Worm (Caenorhabditis elegans): ENCODE results near the gene C13F10.8.

C13F10.8 gene

DNA sequence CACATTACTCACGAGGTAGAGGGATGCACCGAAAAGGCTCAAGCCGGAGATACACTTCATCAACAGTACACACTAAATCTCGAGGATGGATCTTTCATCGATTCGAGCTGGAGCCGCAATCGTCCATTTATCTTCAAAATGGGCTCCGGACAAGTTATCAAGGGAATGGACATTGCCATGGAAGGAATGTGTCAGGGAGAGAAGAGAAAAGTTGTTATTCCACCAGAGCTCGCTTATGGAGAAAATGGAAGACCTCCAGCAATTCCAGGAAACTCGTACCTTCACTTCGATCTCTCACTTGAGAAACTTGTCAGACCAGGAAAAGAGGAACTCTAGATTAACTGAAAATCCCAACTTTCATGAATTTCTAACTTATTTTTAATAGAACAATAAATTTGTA lies 5.1 kb upstream of the C13F10.8 start:
- TF ChIP-seq W03F9.2 (tag; optimal IDR thresholded peaks at IDR 0.05), result no peak
- no peak for TF ChIP-seq dao-5 (tag; optimal IDR thresholded peaks at IDR 0.05)
- no peak for TF ChIP-seq him-1 (tag; optimal IDR thresholded peaks at IDR 0.05)

DNA sequence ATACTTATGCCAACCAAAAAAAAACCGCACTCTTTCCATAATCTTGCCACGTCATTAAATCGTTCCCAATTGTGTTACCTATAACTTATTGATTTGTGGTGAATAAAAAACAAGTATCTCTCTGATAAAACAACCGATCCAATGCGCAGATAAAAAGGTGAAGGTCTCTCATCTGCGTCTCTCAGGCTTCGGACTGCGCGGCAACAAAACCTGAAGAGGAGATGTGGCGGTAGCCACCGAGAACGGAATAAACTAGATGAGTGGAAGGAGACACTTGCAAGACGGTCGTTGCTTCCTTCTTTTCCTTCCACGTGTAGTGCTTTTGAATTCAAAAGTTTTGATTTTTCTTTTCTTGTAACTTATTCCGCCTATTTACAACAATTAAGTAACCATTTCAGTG lies 4.1 kb upstream of the C13F10.8 start, which contains the start of gene fkb-3:
Gene fkb-3 (plus strand): TSS at position 277 of the 400 bp plus-strand sequence.
- TF ChIP-seq W03F9.2 (tag; optimal IDR thresholded peaks at IDR 0.05) (no peak), dao-5 (tag; optimal IDR thresholded peaks at IDR 0.05) (no peak), him-1 (tag; optimal IDR thresholded peaks at IDR 0.05) (no peak)

DNA sequence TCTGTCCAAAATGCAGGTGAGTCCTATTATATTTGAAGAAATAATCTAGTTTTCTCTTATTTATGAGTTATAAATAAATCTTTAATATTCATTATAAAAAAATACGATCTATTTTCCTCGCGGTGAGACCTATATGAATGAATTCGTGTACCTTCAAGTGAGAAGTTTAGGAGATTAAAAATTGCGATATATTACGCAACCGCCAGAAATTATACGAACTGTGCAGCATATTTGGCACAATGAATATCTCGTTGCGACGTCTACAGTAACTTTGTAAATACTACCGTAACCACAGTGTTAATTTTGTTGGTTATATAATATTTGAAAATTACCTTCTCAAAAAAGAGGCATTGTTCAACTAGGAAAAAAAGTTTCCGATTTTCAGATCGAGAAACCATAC lies 3.5 kb upstream of the C13F10.8 start:
- no peak for TF ChIP-seq him-1 (tag; optimal IDR thresholded peaks at IDR 0.05)

- TF ChIP-seq dao-5 (tag; optimal IDR thresholded peaks at IDR 0.05) (no peak), him-1 (tag; optimal IDR thresholded peaks at IDR 0.05) (no peak), W03F9.2 (tag; optimal IDR thresholded peaks at IDR 0.05) (no peak)
Observed at ce11 chrV:7223941-7224340, 3.1 kb upstream of the C13F10.8 start, which contains the start of gene C13F10.1. Gene C13F10.1 (plus strand): TSS chrV:7224078.

DNA sequence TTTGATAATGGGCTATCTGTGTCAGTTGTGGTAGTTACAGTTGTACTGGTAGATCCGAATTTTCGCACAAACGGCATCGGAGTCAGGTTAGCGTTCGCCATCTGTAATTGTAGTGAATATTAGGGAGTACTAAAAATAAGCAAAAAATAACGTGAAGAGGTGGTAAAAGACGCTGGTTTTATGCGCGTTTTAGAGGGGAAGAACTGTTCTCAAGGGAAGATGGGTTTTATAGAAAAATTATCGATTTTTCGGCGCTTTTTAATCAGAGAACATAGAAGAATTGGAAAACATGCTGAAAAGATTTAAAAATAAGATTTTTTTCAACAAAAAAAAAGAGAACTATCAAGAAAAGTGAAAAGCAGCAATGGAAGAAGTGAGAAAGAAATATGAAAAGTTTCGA lies 2.3 kb upstream of the C13F10.8 start, which contains the start of gene C13F10.7:
Gene C13F10.7 (minus strand): TSS at position 101 of the 400 bp plus-strand sequence.
- no peak for TF ChIP-seq him-1 (tag; optimal IDR thresholded peaks at IDR 0.05)
- TF ChIP-seq dao-5 (tag; optimal IDR thresholded peaks at IDR 0.05), result no peak

DNA sequence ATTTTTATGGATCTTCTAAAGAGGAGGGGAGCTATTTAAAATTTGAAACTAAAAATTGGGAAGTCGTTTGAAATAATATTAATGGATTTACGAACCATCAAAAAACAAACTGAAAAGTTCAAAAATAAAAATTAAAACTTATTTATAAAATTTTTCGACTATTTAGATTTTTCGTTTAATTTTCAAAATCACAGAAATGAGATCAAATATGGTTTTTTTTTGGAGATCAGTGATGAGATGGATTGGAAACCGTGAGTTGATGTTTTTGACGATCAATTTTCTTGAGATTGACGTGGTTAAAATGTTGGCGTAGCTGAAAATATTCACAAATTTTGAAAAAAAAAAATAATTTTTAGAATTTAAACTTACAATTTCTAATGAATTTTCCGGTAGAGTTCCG lies 1.8 kb downstream of the C13F10.8 start, which contains the start of gene C13F10.5:
Gene C13F10.5 (minus strand): TSS at position 101 of the 400 bp plus-strand sequence.
- TF ChIP-seq W03F9.2 (tag; optimal IDR thresholded peaks at IDR 0.05) (no peak), dao-5 (tag; optimal IDR thresholded peaks at IDR 0.05) (no peak), him-1 (tag; optimal IDR thresholded peaks at IDR 0.05) (no peak)

DNA sequence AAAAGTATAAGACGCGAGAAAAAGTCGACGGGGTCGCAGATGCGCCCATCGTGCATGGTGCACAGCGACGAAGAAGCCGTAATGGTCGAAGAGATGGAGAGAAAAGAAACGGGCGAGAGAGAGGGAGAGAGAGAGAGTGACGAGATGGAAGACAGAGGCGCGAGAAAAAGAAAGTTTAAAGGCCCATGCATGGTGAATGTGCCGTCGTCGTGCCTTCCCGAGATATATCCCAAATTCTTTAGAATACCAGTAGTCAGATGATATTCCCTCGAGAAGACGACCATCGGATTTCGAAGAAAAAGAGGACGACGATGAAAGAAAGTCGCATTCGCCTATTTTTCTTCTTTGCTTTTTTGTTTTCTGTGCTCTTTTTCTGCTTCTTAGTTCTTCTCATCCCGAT lies 4.8 kb downstream of the C13F10.8 start:
- TF ChIP-seq dao-5 (tag; optimal IDR thresholded peaks at IDR 0.05), result no peak
- TF ChIP-seq him-1 (tag; optimal IDR thresholded peaks at IDR 0.05), result peak; percentile 24
- TF ChIP-seq W03F9.2 (tag; optimal IDR thresholded peaks at IDR 0.05), result no peak

- TF ChIP-seq dao-5 (tag; optimal IDR thresholded peaks at IDR 0.05), result no peak
- TF ChIP-seq W03F9.2 (tag; optimal IDR thresholded peaks at IDR 0.05), result no peak
- TF ChIP-seq him-1 (tag; optimal IDR thresholded peaks at IDR 0.05), result no peak
Observed at ce11 chrV:7214802-7215201, 6.0 kb downstream of the C13F10.8 start, which contains the start of gene soap-1. Gene soap-1 (minus strand): TSS chrV:7214902.

- TF ChIP-seq him-1 (tag; optimal IDR thresholded peaks at IDR 0.05) (no peak), dao-5 (tag; optimal IDR thresholded peaks at IDR 0.05) (no peak), W03F9.2 (tag; optimal IDR thresholded peaks at IDR 0.05) (no peak)
Observed at ce11 chrV:7209001-7209400, 11.8 kb downstream of the C13F10.8 start.

ce11 chrV:7201353-7201752 lies 19.5 kb downstream of the C13F10.8 start:
- TF ChIP-seq him-1 (tag; optimal IDR thresholded peaks at IDR 0.05), result no peak
- no peak for TF ChIP-seq W03F9.2 (tag; optimal IDR thresholded peaks at IDR 0.05)
- TF ChIP-seq dao-5 (tag; optimal IDR thresholded peaks at IDR 0.05), result no peak

ce11 chrV:7199932-7200331 lies 20.9 kb downstream of the C13F10.8 start, which contains the start of gene F09G2.1:
Gene F09G2.1 (plus strand): TSS chrV:7200232.
- no peak for TF ChIP-seq dao-5 (tag; optimal IDR thresholded peaks at IDR 0.05)
- no peak for TF ChIP-seq W03F9.2 (tag; optimal IDR thresholded peaks at IDR 0.05)
- no peak for TF ChIP-seq him-1 (tag; optimal IDR thresholded peaks at IDR 0.05)

DNA sequence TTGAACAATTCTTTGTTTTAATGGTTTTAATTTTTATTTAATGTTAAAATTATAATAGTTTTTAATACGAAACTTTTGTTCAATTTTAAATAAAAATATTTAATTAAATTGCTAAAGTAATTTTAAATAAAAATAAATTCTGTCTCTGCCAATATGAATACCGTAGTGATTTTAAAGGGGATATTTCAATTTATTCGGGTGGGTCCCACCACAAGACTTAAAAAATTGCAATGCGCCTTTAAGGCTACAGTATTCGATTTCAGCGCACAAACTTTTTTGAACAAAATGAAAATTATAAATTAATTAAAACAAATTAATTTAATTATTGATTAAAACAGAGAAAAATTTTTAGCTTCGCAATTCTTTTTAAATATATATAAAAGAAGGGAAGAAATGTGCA lies 21.7 kb downstream of the C13F10.8 start:
- TF ChIP-seq W03F9.2 (tag; optimal IDR thresholded peaks at IDR 0.05), result no peak
- TF ChIP-seq dao-5 (tag; optimal IDR thresholded peaks at IDR 0.05), result no peak
- TF ChIP-seq him-1 (tag; optimal IDR thresholded peaks at IDR 0.05), result no peak

ce11 chrV:7198403-7198802 lies 22.4 kb downstream of the C13F10.8 start:
- TF ChIP-seq W03F9.2 (tag; optimal IDR thresholded peaks at IDR 0.05) (no peak), dao-5 (tag; optimal IDR thresholded peaks at IDR 0.05) (no peak), him-1 (tag; optimal IDR thresholded peaks at IDR 0.05) (no peak)

DNA sequence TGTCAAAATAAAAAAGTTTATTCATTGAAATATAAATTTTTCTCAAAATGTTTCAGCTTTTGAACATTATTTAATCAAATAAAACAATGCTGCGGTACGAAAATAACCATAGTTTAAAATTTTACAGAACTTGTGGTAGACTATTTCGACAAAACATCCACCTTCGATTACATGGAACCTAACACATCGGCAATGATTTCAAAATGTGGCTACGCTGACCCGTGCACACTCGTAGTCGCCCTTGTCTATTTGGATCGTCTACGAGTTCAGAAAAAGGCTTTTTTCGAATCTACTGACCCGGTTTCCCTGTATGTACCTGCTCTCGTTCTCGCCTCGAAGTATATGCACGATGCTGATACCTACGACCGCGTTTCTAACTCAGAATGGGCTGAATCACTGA lies 23.8 kb downstream of the C13F10.8 start:
- TF ChIP-seq W03F9.2 (tag; optimal IDR thresholded peaks at IDR 0.05) (no peak), dao-5 (tag; optimal IDR thresholded peaks at IDR 0.05) (no peak), him-1 (tag; optimal IDR thresholded peaks at IDR 0.05) (no peak)

DNA sequence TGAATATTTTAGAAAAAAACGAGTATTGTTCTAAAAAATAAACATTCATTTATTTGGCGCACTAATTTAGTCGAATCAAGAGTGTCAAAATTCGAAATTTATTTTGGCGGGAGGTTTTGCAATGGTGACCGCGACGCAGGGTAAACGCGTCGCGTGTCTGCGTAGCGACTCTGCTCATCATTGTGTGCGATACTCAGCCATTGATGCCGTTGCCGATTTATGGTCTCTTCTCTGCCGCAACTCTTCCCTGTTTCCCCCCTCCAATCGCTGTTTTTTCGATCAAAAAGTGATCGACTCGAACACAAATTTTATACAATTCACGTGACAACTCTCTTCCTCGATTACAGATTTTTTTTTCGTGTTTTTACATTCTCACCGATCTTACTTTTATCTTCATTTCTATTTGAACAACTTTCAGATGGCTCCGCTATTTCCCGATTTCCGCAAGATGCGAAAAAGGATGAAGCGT lies 24.3 kb downstream of the C13F10.8 start, which contains the start of gene F09G2.2:
Gene F09G2.2 (plus strand): TSS at position 419 of the 469 bp plus-strand sequence.
- no peak for TF ChIP-seq dao-5 (tag; optimal IDR thresholded peaks at IDR 0.05)
- peak; percentile 52 for TF ChIP-seq him-1 (tag; optimal IDR thresholded peaks at IDR 0.05)
- TF ChIP-seq W03F9.2 (tag; optimal IDR thresholded peaks at IDR 0.05), result peak; percentile 93

All from whole organism, L4/young adult.